Worm (Caenorhabditis elegans): ENCODE data around the gene K08E7.5.

DNA sequence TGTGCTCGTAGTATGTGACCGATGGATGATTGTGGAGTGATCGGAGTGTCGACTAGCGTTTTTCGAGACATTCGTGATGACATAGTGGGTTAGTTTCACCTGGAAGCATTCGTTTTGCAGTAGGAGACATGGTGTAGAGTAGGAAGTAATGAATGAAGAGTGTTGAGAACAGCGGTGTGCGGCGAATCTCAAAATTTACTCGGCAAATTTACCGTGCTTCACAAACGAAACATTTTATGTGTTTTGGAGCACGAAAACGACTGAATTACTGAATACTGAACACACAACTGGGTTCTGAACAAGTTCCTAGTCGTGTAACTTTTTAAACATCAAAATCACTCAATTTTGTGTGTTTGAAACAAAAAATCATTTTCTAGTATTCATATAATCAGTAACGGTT lies 7.9 kb downstream of the K08E7.5 start, which contains the start of gene K08E7.6:
- TF ChIP-seq unc-62 (GFP tag; optimal IDR thresholded peaks at IDR 0.05) (no peak), lsy-2 (tag; optimal IDR thresholded peaks at IDR 0.05) (no peak)
